Worm (Caenorhabditis elegans) whole organism, mixed stage, embryonic: Measurements from ENCODE around the gene scl-12.

Experiments used
- M03D4.4 ChIP-seq: sonication (generic microtip); optimal IDR thresholded peaks from 2 replicates; lab custom pipeline; 2017; ENCODE audit warnings: mild to moderate bottlenecking, missing genetic modification characterization, missing compliant biosample characterization
- bed-3 ChIP-seq: fragments of 200-800 bp; sonication (Bioruptor generic); optimal IDR thresholded peaks from 3 replicates; lab custom pipeline; 2018; ENCODE audit warnings: mild to moderate bottlenecking, missing genetic modification characterization, moderate library complexity, missing compliant biosample characterization
- blmp-1 ChIP-seq: fragments of 150-350 bp; optimal IDR thresholded peaks from 2 replicates; lab custom pipeline; 2014; ENCODE audit warnings: missing biosample characterization, missing genetic modification characterization
- ceh-39 ChIP-seq: fragments of 150-350 bp; optimal IDR thresholded peaks from 2 replicates; lab custom pipeline; 2014; ENCODE audit warnings: missing biosample characterization, missing genetic modification characterization
- ceh-43 ChIP-seq: fragments of 200-800 bp; sonication (Bioruptor generic); optimal IDR thresholded peaks from 2 replicates; lab custom pipeline; 2018; ENCODE audit warnings: mild to moderate bottlenecking, missing genetic modification characterization, moderate library complexity, missing compliant biosample characterization
- ceh-83 ChIP-seq: fragments of 200-800 bp; sonication (Bioruptor generic); optimal IDR thresholded peaks from 2 replicates; lab custom pipeline; 2018; ENCODE audit warnings: mild to moderate bottlenecking, missing genetic modification characterization, missing compliant biosample characterization
- ces-1 ChIP-seq: fragments of 150-350 bp; optimal IDR thresholded peaks from 2 replicates; lab custom pipeline; 2014; ENCODE audit warnings: missing biosample characterization, missing genetic modification reagents, missing genetic modification characterization
- cnd-1 ChIP-seq: fragments of 200-800 bp; sonication (Bioruptor generic); optimal IDR thresholded peaks from 2 replicates; lab custom pipeline; 2018; ENCODE audit warnings: mild to moderate bottlenecking, missing genetic modification characterization, missing compliant biosample characterization
- drap-1 ChIP-seq: fragments of 200-800 bp; sonication (Bioruptor generic); optimal IDR thresholded peaks from 3 replicates; lab custom pipeline; 2018; ENCODE audit warnings: mild to moderate bottlenecking, missing genetic modification characterization, missing compliant biosample characterization
- elt-1 ChIP-seq: sonication (generic microtip); optimal IDR thresholded peaks from 2 replicates; lab custom pipeline; 2017; ENCODE audit warnings: missing genetic modification characterization, mild to moderate bottlenecking, missing compliant biosample characterization, antibody characterized with exemption, moderate library complexity, borderline replicate concordance; ENCODE audit not compliant: insufficient read depth
- elt-3 ChIP-seq: fragments of 150-350 bp; optimal IDR thresholded peaks from 2 replicates; lab custom pipeline; 2014; ENCODE audit warnings: missing biosample characterization, missing genetic modification characterization
- flh-1 ChIP-seq: fragments of 200-800 bp; sonication (Bioruptor generic); optimal IDR thresholded peaks from 2 replicates; lab custom pipeline; 2018; ENCODE audit warnings: mild to moderate bottlenecking, missing genetic modification characterization, moderate library complexity, missing compliant biosample characterization
- ham-2 ChIP-seq: fragments of 200-800 bp; sonication (Bioruptor generic); optimal IDR thresholded peaks from 2 replicates; lab custom pipeline; 2018; ENCODE audit warnings: mild to moderate bottlenecking, missing genetic modification characterization, missing compliant biosample characterization
- hlh-1 ChIP-seq: fragments of 150-350 bp; optimal IDR thresholded peaks from 2 replicates; lab custom pipeline; 2014; ENCODE audit warnings: missing biosample characterization, missing genetic modification reagents, missing genetic modification characterization
- lin-13 ChIP-seq: fragments of 150-350 bp; optimal IDR thresholded peaks from 2 replicates; lab custom pipeline; 2014; ENCODE audit warnings: missing biosample characterization, missing genetic modification characterization
- lin-32 ChIP-seq: fragments of 200-800 bp; sonication (Bioruptor generic); optimal IDR thresholded peaks from 2 replicates; lab custom pipeline; 2018; ENCODE audit warnings: mild to moderate bottlenecking, missing genetic modification characterization, missing compliant biosample characterization
- lsy-2 ChIP-seq: fragments of 150-350 bp; optimal IDR thresholded peaks from 2 replicates; lab custom pipeline; 2014; ENCODE audit warnings: missing biosample characterization, missing genetic modification characterization
- mab-5 ChIP-seq: fragments of 150-350 bp; optimal IDR thresholded peaks from 2 replicates; lab custom pipeline; 2014; ENCODE audit warnings: missing biosample characterization, missing genetic modification characterization
- mep-1 ChIP-seq: fragments of 150-350 bp; optimal IDR thresholded peaks from 2 replicates; lab custom pipeline; 2017; ENCODE audit warnings: missing biosample characterization, missing genetic modification reagents, missing genetic modification characterization, inconsistent platforms
- mls-2 ChIP-seq: sonication (generic microtip); optimal IDR thresholded peaks from 2 replicates; lab custom pipeline; 2016; ENCODE audit warnings: mild to moderate bottlenecking, missing genetic modification characterization, moderate library complexity, missing compliant biosample characterization
- nhr-2 ChIP-seq: fragments of 150-350 bp; optimal IDR thresholded peaks from 2 replicates; lab custom pipeline; 2014; ENCODE audit warnings: missing biosample characterization, missing genetic modification characterization
- nhr-237 ChIP-seq: fragments of 150-350 bp; optimal IDR thresholded peaks from 2 replicates; lab custom pipeline; 2014; ENCODE audit warnings: missing biosample characterization, missing genetic modification characterization
- nhr-28 ChIP-seq: fragments of 150-350 bp; optimal IDR thresholded peaks from 2 replicates; lab custom pipeline; 2014; ENCODE audit warnings: missing biosample characterization, missing genetic modification characterization
- nhr-76 ChIP-seq: sonication (generic microtip); optimal IDR thresholded peaks from 2 replicates; lab custom pipeline; 2017; ENCODE audit warnings: missing biosample characterization, missing genetic modification characterization
- snpc-4 ChIP-seq: fragments of 150-350 bp; optimal IDR thresholded peaks from 2 replicates; lab custom pipeline; 2014; ENCODE audit warnings: missing biosample characterization, missing genetic modification characterization
- sptf-1 ChIP-seq: sonication (generic microtip); optimal IDR thresholded peaks from 2 replicates; lab custom pipeline; 2017; ENCODE audit warnings: mild to moderate bottlenecking, missing genetic modification characterization, moderate library complexity, missing compliant biosample characterization
- tbx-8 ChIP-seq: fragments of 200-800 bp; sonication (Bioruptor generic); optimal IDR thresholded peaks from 2 replicates; lab custom pipeline; 2018; ENCODE audit warnings: mild to moderate bottlenecking, missing genetic modification characterization, moderate library complexity, missing compliant biosample characterization
- unc-120 ChIP-seq: sonication (generic microtip); optimal IDR thresholded peaks from 2 replicates; lab custom pipeline; 2017; ENCODE audit warnings: missing genetic modification characterization, missing compliant biosample characterization; ENCODE audit not compliant: poor library complexity, severe bottlenecking
- unc-39 ChIP-seq: fragments of 150-350 bp; optimal IDR thresholded peaks from 2 replicates; lab custom pipeline; 2014; ENCODE audit warnings: missing biosample characterization, missing genetic modification characterization
- unc-62 ChIP-seq: fragments of 150-350 bp; optimal IDR thresholded peaks from 2 replicates; lab custom pipeline; 2014; ENCODE audit warnings: missing biosample characterization, missing genetic modification reagents, missing genetic modification characterization
- zip-8 ChIP-seq: fragments of 150-350 bp; optimal IDR thresholded peaks from 2 replicates; lab custom pipeline; 2014; ENCODE audit warnings: missing biosample characterization, missing genetic modification characterization
- ztf-11 ChIP-seq: fragments of 150-350 bp; optimal IDR thresholded peaks from 2 replicates; lab custom pipeline; 2014; ENCODE audit warnings: missing biosample characterization, missing genetic modification characterization

The scl-12 gene

ce11 chrV:3803343-3803742, 9.0 kb upstream of the scl-12 start, which contains the start of gene cyp-33C8:
Gene cyp-33C8 (minus strand): TSS chrV:3803542.
- no peak for TF ChIP-seq tbx-8 (GFP tag; lab: Kevin White, UChicago)
- TF ChIP-seq nhr-237 (tag; lab: Kevin White, UChicago), result no peak
- TF ChIP-seq flh-1 (GFP tag; lab: Kevin White, UChicago), result no peak
- TF ChIP-seq ceh-43 (GFP tag; lab: Kevin White, UChicago), result no peak
- TF ChIP-seq mls-2, result no peak
- no peak for TF ChIP-seq ces-1 (GFP tag; lab: Kevin White, UChicago)
- TF ChIP-seq hlh-1, result no peak
- no peak for TF ChIP-seq nhr-76 (tag; lab: Kevin White, UChicago)
- TF ChIP-seq unc-62 (GFP tag; lab: Kevin White, UChicago), result no peak
- TF ChIP-seq elt-1 (tag; lab: Kevin White, UChicago), result no peak
- TF ChIP-seq ceh-39 (tag; lab: Kevin White, UChicago), result no peak
- TF ChIP-seq nhr-2 (tag; lab: Kevin White, UChicago), result no peak
- no peak for TF ChIP-seq sptf-1 (tag; lab: Kevin White, UChicago)
- TF ChIP-seq ham-2 (GFP tag; lab: Kevin White, UChicago), result no peak
- no peak for TF ChIP-seq ztf-11 (tag; lab: Kevin White, UChicago)
- TF ChIP-seq cnd-1 (tag; lab: Kevin White, UChicago), result no peak
- TF ChIP-seq unc-39 (tag; lab: Kevin White, UChicago), result no peak
- TF ChIP-seq mep-1 (tag; lab: Kevin White, UChicago), result no peak
- TF ChIP-seq lin-32, result no peak
- TF ChIP-seq, all 35 proteins: peak for 0

ce11 chrV:3805499-3805898, 6.9 kb upstream of the scl-12 start, which contains the start of gene R08F11.4:
Gene R08F11.4 (minus strand): TSS chrV:3805527.
- no peak for TF ChIP-seq M03D4.4 (tag; lab: Kevin White, UChicago)
- no peak for TF ChIP-seq tbx-8 (GFP tag; lab: Kevin White, UChicago)
- TF ChIP-seq mab-5 (tag; lab: Kevin White, UChicago), result no peak
- peak; percentile 83 for TF ChIP-seq zip-8 (tag; lab: Kevin White, UChicago)
- TF ChIP-seq ces-1 (GFP tag; lab: Kevin White, UChicago), result no peak
- TF ChIP-seq mls-2, result no peak
- TF ChIP-seq sptf-1 (tag; lab: Kevin White, UChicago), result no peak

ce11 chrV:3805961-3806360, 6.4 kb upstream of the scl-12 start, which contains the start of gene srw-7:
Gene srw-7 (plus strand): TSS chrV:3806261.
- TF ChIP-seq mab-5 (tag; lab: Kevin White, UChicago) (no peak), lsy-2 (tag; lab: Kevin White, UChicago) (no peak), nhr-76 (tag; lab: Kevin White, UChicago) (no peak), nhr-2 (tag; lab: Kevin White, UChicago) (no peak), M03D4.4 (tag; lab: Kevin White, UChicago) (no peak), hlh-1 (no peak), drap-1 (GFP tag; lab: Kevin White, UChicago) (no peak), cnd-1 (tag; lab: Kevin White, UChicago) (no peak), ceh-39 (tag; lab: Kevin White, UChicago) (no peak), tbx-8 (GFP tag; lab: Kevin White, UChicago) (no peak), snpc-4 (no peak), blmp-1 (tag; lab: Kevin White, UChicago) (no peak), nhr-28 (tag; lab: Kevin White, UChicago) (no peak), mls-2 (no peak)

- TF ChIP-seq ceh-83 (GFP tag; lab: Kevin White, UChicago) (no peak), nhr-2 (tag; lab: Kevin White, UChicago) (no peak), unc-120 (tag; lab: Kevin White, UChicago) (no peak), unc-39 (tag; lab: Kevin White, UChicago) (no peak), ces-1 (GFP tag; lab: Kevin White, UChicago) (no peak), tbx-8 (GFP tag; lab: Kevin White, UChicago) (no peak), ztf-11 (tag; lab: Kevin White, UChicago) (no peak), mls-2 (no peak), cnd-1 (tag; lab: Kevin White, UChicago) (no peak), elt-3 (no peak), sptf-1 (tag; lab: Kevin White, UChicago) (no peak), lin-13 (tag; lab: Kevin White, UChicago) (no peak), ham-2 (GFP tag; lab: Kevin White, UChicago) (no peak), snpc-4 (no peak), lin-32 (no peak), bed-3 (GFP tag; lab: Kevin White, UChicago) (no peak), flh-1 (GFP tag; lab: Kevin White, UChicago) (no peak), ceh-43 (GFP tag; lab: Kevin White, UChicago) (no peak), nhr-28 (tag; lab: Kevin White, UChicago) (no peak), zip-8 (tag; lab: Kevin White, UChicago) (no peak)
- TF ChIP-seq, all 35 proteins: peak for 0
Observed at ce11 chrV:3807846-3808245, 4.5 kb upstream of the scl-12 start.
